Worm (Caenorhabditis elegans) whole organism, young adult: ENCODE data around the gene F01F1.11.

Experiments
- F39B2.1 ChIP-seq: fragments of 200-800 bp; sonication (Bioruptor generic); IDR thresholded peaks from 2 replicates; pipeline ENCODE4 v1.3.6; 2022; ENCODE audit warnings: missing genetic modification reagents, missing genetic modification characterization, missing compliant biosample characterization
- F55B11.4 ChIP-seq: sonication (generic microtip); optimal IDR thresholded peaks from 2 replicates; lab custom pipeline; 2016; ENCODE audit warnings: missing compliant biosample characterization, missing genetic modification characterization, borderline replicate concordance; ENCODE audit not compliant: insufficient read depth
- K12H6.12 ChIP-seq: fragments of 200-800 bp; sonication (Bioruptor generic); optimal IDR thresholded peaks from 2 replicates; lab custom pipeline; 2018; ENCODE audit warnings: mild to moderate bottlenecking, missing genetic modification characterization, missing compliant biosample characterization
- Y53G8AR.9 ChIP-seq: fragments of 200-800 bp; sonication (Bioruptor generic); conservative IDR thresholded peaks from 2 replicates; pipeline ENCODE4 v1.3.6; 2022; ENCODE audit warnings: missing genetic modification reagents, missing genetic modification characterization, missing compliant biosample characterization
- Y95B8A.8 ChIP-seq: fragments of 200-800 bp; sonication (Bioruptor generic); IDR thresholded peaks from 2 replicates; pipeline ENCODE4 v1.3.6; 2022; ENCODE audit warnings: missing genetic modification reagents, missing genetic modification characterization, missing compliant biosample characterization
- ZK185.1 ChIP-seq: sonication (generic microtip); optimal IDR thresholded peaks from 2 replicates; lab custom pipeline; 2016; ENCODE audit warnings: mild to moderate bottlenecking, missing genetic modification characterization, missing compliant biosample characterization; ENCODE audit not compliant: poor library complexity, severe bottlenecking
- akir-1 ChIP-seq: fragments of 200-800 bp; sonication (Bioruptor generic); optimal IDR thresholded peaks from 2 replicates; lab custom pipeline; 2018; ENCODE audit warnings: mild to moderate bottlenecking, missing genetic modification characterization, moderate library complexity, missing compliant biosample characterization
- ama-1 ChIP-seq, 3 experiments: fragments of 150-350 bp in 1 of 3; sonication (generic microtip) in 2 of 3; optimal IDR thresholded peaks; 2 replicates each; lab custom pipeline; 2014 to 2018; ENCODE audit warnings: missing biosample characterization in 2 of 3, missing genetic modification characterization in 2 of 3, missing genetic modification reagents in 2 of 3
- athp-1 ChIP-seq: sonication (generic microtip); optimal IDR thresholded peaks from 2 replicates; lab custom pipeline; 2017; ENCODE audit warnings: mild to moderate bottlenecking, missing genetic modification characterization, missing compliant biosample characterization
- attf-3 ChIP-seq: fragments of 200-800 bp; sonication (Bioruptor generic); conservative IDR thresholded peaks from 2 replicates; pipeline ENCODE4 v1.3.6; 2022; ENCODE audit warnings: missing genetic modification reagents, missing genetic modification characterization, missing compliant biosample characterization
- attf-5 ChIP-seq: fragments of 200-800 bp; sonication (Bioruptor generic); optimal IDR thresholded peaks from 2 replicates; lab custom pipeline; 2018; ENCODE audit warnings: mild to moderate bottlenecking, missing genetic modification characterization, missing compliant biosample characterization
- attf-6 ChIP-seq: fragments of 200-800 bp; sonication (Bioruptor generic); IDR thresholded peaks from 2 replicates; pipeline ENCODE4 v1.3.6; 2022; ENCODE audit warnings: missing genetic modification reagents, missing genetic modification characterization, missing compliant biosample characterization
- bed-2 ChIP-seq: fragments of 200-800 bp; sonication (Bioruptor generic); IDR thresholded peaks from 2 replicates; pipeline ENCODE4 v1.3.6; 2022; ENCODE audit warnings: missing genetic modification reagents, missing genetic modification characterization, missing compliant biosample characterization
- cebp-2 ChIP-seq: fragments of 200-800 bp; sonication (Bioruptor generic); IDR thresholded peaks from 2 replicates; pipeline ENCODE4 v1.3.6; 2022; ENCODE audit warnings: missing genetic modification characterization, missing compliant biosample characterization
- ceh-58 ChIP-seq: fragments of 200-800 bp; sonication (Bioruptor generic); IDR thresholded peaks from 2 replicates; pipeline ENCODE4 v1.3.6; 2022; ENCODE audit warnings: missing genetic modification characterization, missing compliant biosample characterization
- chd-7 ChIP-seq: sonication (generic microtip); optimal IDR thresholded peaks from 2 replicates; lab custom pipeline; 2016; ENCODE audit warnings: mild to moderate bottlenecking, missing genetic modification characterization, moderate library complexity, missing compliant biosample characterization
- dox-1 ChIP-seq: fragments of 200-800 bp; sonication (Bioruptor generic); IDR thresholded peaks from 2 replicates; pipeline ENCODE4 v1.3.6; 2022; ENCODE audit warnings: missing genetic modification reagents, missing genetic modification characterization, missing compliant biosample characterization
- dpl-1 ChIP-seq: fragments of 150-350 bp; optimal IDR thresholded peaks from 2 replicates; lab custom pipeline; 2014; ENCODE audit warnings: missing biosample characterization, missing genetic modification reagents, missing genetic modification characterization
- efl-1 ChIP-seq: fragments of 150-350 bp; optimal IDR thresholded peaks from 2 replicates; lab custom pipeline; 2014; ENCODE audit warnings: missing biosample characterization, missing genetic modification reagents, missing genetic modification characterization
- egrh-3 ChIP-seq: fragments of 200-800 bp; sonication (Bioruptor generic); IDR thresholded peaks from 2 replicates; pipeline ENCODE4 v1.3.6; 2022; ENCODE audit warnings: missing genetic modification reagents, missing genetic modification characterization, missing compliant biosample characterization
- ekl-4 ChIP-seq: fragments of 200-800 bp; sonication (Bioruptor generic); IDR thresholded peaks from 2 replicates; pipeline ENCODE4 v1.3.6; 2022; ENCODE audit warnings: missing genetic modification reagents, missing genetic modification characterization, missing compliant biosample characterization
- ets-4 ChIP-seq: fragments of 200-800 bp; sonication (Bioruptor generic); optimal IDR thresholded peaks from 2 replicates; lab custom pipeline; 2018; ENCODE audit warnings: mild to moderate bottlenecking, missing genetic modification characterization, missing compliant biosample characterization
- hmg-1.2 ChIP-seq: fragments of 200-800 bp; sonication (Bioruptor generic); IDR thresholded peaks from 2 replicates; pipeline ENCODE4 v1.3.6; 2022; ENCODE audit warnings: missing genetic modification reagents, missing genetic modification characterization, missing compliant biosample characterization
- hmg-20 ChIP-seq: fragments of 200-800 bp; sonication (Bioruptor generic); IDR thresholded peaks from 2 replicates; pipeline ENCODE4 v1.3.6; 2022; ENCODE audit warnings: missing genetic modification reagents, missing genetic modification characterization, missing compliant biosample characterization
- hsf-1 ChIP-seq: fragments of 200-800 bp; sonication (Bioruptor generic); IDR thresholded peaks from 2 replicates; pipeline ENCODE4 v1.3.6; 2022; ENCODE audit warnings: missing genetic modification reagents, missing genetic modification characterization, missing compliant biosample characterization
- lag-1 ChIP-seq: fragments of 200-800 bp; sonication (Bioruptor generic); IDR thresholded peaks from 2 replicates; pipeline ENCODE4 v1.3.6; 2022; ENCODE audit warnings: missing genetic modification reagents, missing genetic modification characterization, missing compliant biosample characterization
- let-607 ChIP-seq, 2 experiments: fragments of 200-800 bp in 1 of 2; sonication (Bioruptor generic) in 1 of 2; sonication (generic microtip) in 1 of 2; optimal IDR thresholded peaks; 2 replicates each; lab custom pipeline; 2016 to 2018; ENCODE audit warnings: mild to moderate bottlenecking in 2 of 2, missing compliant biosample characterization in 2 of 2, missing genetic modification characterization in 2 of 2, moderate library complexity in 2 of 2, missing genotype in 1 of 2
- lsl-1 ChIP-seq: fragments of 200-800 bp; sonication (Bioruptor generic); optimal IDR thresholded peaks from 2 replicates; lab custom pipeline; 2018; ENCODE audit warnings: mild to moderate bottlenecking, missing genetic modification characterization, moderate library complexity, missing compliant biosample characterization
- madf-10 ChIP-seq: sonication (generic microtip); optimal IDR thresholded peaks from 2 replicates; lab custom pipeline; 2016; ENCODE audit warnings: mild to moderate bottlenecking, missing genetic modification characterization, missing compliant biosample characterization
- mcd-1 ChIP-seq: fragments of 200-800 bp; sonication (Bioruptor generic); IDR thresholded peaks from 2 replicates; pipeline ENCODE4 v1.3.6; 2022; ENCODE audit warnings: missing genetic modification reagents, missing genetic modification characterization, missing compliant biosample characterization
- mel-28 ChIP-seq: sonication (generic microtip); optimal IDR thresholded peaks from 2 replicates; lab custom pipeline; 2016; ENCODE audit warnings: borderline replicate concordance, mild to moderate bottlenecking, missing genetic modification characterization, missing compliant biosample characterization
- nhr-80 ChIP-seq: sonication (generic microtip); optimal IDR thresholded peaks from 2 replicates; lab custom pipeline; 2016; ENCODE audit warnings: missing genetic modification characterization, missing compliant biosample characterization
- pbrm-1 ChIP-seq: fragments of 200-800 bp; sonication (Bioruptor generic); IDR thresholded peaks from 2 replicates; pipeline ENCODE4 v1.3.6; 2022; ENCODE audit warnings: missing genetic modification reagents, missing genetic modification characterization, missing compliant biosample characterization
- rec-8 ChIP-seq, 2 experiments: sonication (generic microtip); optimal IDR thresholded peaks; 2 replicates each; lab custom pipeline; 2016; ENCODE audit warnings: mild to moderate bottlenecking in 2 of 2, missing genetic modification characterization in 2 of 2, missing genetic modification reagents in 2 of 2, missing genotype in 2 of 2, missing biosample characterization in 1 of 2, missing compliant biosample characterization in 1 of 2, moderate library complexity in 1 of 2
- sea-2 ChIP-seq: fragments of 200-800 bp; sonication (Bioruptor generic); IDR thresholded peaks from 2 replicates; pipeline ENCODE4 v1.3.6; 2022; ENCODE audit warnings: missing genetic modification characterization, missing compliant biosample characterization
- snpc-4 ChIP-seq, 5 experiments: fragments of 150-350 bp in 1 of 5; sonication (generic microtip) in 4 of 5; optimal IDR thresholded peaks; 2 replicates each; lab custom pipeline; 2014 to 2018; ENCODE audit warnings: missing genetic modification characterization in 5 of 5, missing biosample characterization in 3 of 5, antibody characterized with exemption in 2 of 5, mild to moderate bottlenecking in 2 of 5, missing compliant biosample characterization in 2 of 5, missing genotype in 2 of 5, moderate library complexity in 2 of 5, missing genetic modification reagents in 1 of 5
- sptf-2 ChIP-seq: fragments of 200-800 bp; sonication (Bioruptor generic); optimal IDR thresholded peaks from 2 replicates; lab custom pipeline; 2018; ENCODE audit warnings: mild to moderate bottlenecking, missing genetic modification characterization, missing compliant biosample characterization
- zfh-2 ChIP-seq: fragments of 200-800 bp; sonication (Bioruptor generic); conservative IDR thresholded peaks from 2 replicates; pipeline ENCODE4 v1.3.6; 2022; ENCODE audit warnings: missing genetic modification reagents, missing genetic modification characterization, missing compliant biosample characterization
- ztf-18 ChIP-seq: sonication (generic microtip); optimal IDR thresholded peaks from 2 replicates; lab custom pipeline; 2016; ENCODE audit warnings: missing genotype, mild to moderate bottlenecking, missing genetic modification characterization, missing compliant biosample characterization
- ztf-22 ChIP-seq: fragments of 200-800 bp; sonication (Bioruptor generic); optimal IDR thresholded peaks from 2 replicates; lab custom pipeline; 2018; ENCODE audit warnings: mild to moderate bottlenecking, missing genetic modification characterization, moderate library complexity, missing compliant biosample characterization
- ztf-26 ChIP-seq: sonication (generic microtip); optimal IDR thresholded peaks from 2 replicates; lab custom pipeline; 2017; ENCODE audit warnings: missing genetic modification characterization, missing compliant biosample characterization
- ztf-28 ChIP-seq: fragments of 200-800 bp; sonication (Bioruptor generic); IDR thresholded peaks from 2 replicates; pipeline ENCODE4 v1.3.6; 2022; ENCODE audit warnings: missing genetic modification reagents, missing genetic modification characterization, missing compliant biosample characterization

The F01F1.11 gene

DNA sequence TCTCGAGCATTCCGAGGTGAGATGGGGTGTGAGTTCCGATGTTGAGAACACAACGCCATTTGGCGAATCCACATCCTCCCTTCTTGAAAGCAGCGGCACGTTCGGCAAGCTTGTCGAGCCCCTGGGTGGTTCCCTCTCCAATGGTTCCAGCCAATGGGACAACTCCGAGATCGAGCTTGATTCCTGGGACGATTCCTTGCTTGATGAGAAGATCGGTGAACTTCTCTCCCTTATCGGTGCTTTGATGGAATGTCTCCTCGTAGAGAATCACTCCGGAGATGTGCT, 3.7 kb upstream of the F01F1.11 start:
- TF ChIP-seq ztf-18: no peak
- TF ChIP-seq hsf-1 (GFP tag; lab: Robert Waterston, UW): 0 out of 2 replicates have a peak, but pooled peaks have one; percentile 38
- TF ChIP-seq ets-4 (GFP tag; lab: Kevin White, UChicago): no peak
- peak; percentile 21; the same call in 1 of the 2 replicates for TF ChIP-seq dox-1 (GFP tag; lab: Robert Waterston, UW)
- peak; percentile 61; the same call in 1 of the 2 replicates for TF ChIP-seq zfh-2 (GFP tag; lab: Robert Waterston, UW)
- 0 out of 2 replicates have a peak, but pooled peaks have one; percentile 24 for TF ChIP-seq Y53G8AR.9 (GFP tag; lab: Robert Waterston, UW)
- TF ChIP-seq ztf-28 (GFP tag; lab: Robert Waterston, UW): 0 out of 2 replicates have a peak, but pooled peaks have one; percentile 41
- peak; percentile 4 for TF ChIP-seq ztf-26 (tag; lab: Kevin White, UChicago)

DNA sequence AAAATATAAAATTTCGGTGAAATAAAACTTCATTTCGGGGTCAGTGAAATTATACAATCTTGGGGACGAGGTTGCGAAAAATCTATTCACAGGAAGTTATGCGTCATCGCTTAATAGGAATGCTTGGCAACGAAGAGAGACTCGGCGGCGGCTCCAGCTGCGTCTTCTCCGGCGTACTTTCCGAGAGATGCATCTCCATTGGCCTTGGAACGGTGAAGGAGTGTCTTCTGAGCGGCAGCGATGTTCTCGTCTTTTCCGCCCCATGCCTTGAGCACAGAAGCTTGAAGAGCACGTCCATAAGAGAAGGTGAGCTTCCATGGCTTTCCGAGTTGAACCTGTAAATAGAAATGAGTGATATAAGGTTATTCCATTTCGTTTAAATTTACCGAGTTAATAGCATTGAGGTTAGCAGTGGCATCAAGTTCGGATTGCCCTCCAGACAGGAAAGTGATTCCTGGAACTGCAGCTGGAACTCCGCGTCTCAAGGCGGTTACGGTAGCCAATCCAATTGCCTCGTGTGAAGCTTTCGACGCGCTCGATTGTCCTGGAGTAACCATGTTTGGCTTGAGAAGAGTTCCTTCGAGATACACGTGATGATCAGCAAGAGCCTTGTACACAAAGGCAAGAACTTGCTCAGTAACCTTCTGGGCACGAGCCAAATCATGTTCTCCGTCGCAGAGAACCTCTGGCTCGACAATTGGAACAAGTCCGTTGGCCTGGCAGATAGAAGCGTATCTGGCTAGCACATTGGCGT, 3.2 kb upstream of the F01F1.11 start:
- TF ChIP-seq ekl-4 (GFP tag; lab: Robert Waterston, UW) (0 out of 2 replicates have a peak, but pooled peaks have one; percentile 10), zfh-2 (GFP tag; lab: Robert Waterston, UW) (peak; percentile 54; the same call in 1 of the 2 replicates), pbrm-1 (GFP tag; lab: Robert Waterston, UW) (0 out of 2 replicates have a peak, but pooled peaks have one; percentile 4), ets-4 (GFP tag; lab: Kevin White, UChicago) (no peak), egrh-3 (GFP tag; lab: Robert Waterston, UW) (peak; percentile 28; the same call in 1 of the 2 replicates), ama-1 (optimal IDR thresholded peaks at IDR 0.05; lab: Kevin White, UChicago) (peak; percentile 51), ama-1 (GFP tag; optimal IDR thresholded peaks at IDR 0.05; lab: Kevin White, UChicago) (no peak), rec-8 (tag; optimal IDR thresholded peaks at IDR 0.05; lab: Kevin White, UChicago) (no peak)

DNA sequence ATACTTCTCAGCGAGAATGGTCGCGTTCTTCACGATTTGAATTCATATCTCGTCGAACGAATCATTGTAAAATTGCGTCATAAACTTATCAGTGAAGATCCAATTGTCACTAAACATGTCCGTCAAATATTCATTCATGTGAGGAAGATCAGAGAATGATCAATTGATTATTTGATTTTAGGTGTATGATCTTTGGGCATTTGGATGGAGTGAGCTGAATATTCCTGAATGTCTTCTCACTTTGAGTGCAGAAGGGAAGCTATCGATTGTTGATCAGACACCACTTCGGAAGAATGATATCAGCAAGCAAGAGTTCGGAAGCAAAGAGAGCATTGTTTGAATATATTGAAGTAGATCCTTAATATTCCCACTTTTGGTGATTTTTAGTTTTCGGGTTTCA, 2.6 kb upstream of the F01F1.11 start:
- TF ChIP-seq efl-1 (GFP tag; lab: Kevin White, UChicago): no peak
- TF ChIP-seq athp-1 (tag; lab: Kevin White, UChicago): no peak
- no peak for TF ChIP-seq attf-6 (GFP tag; lab: Robert Waterston, UW)
- TF ChIP-seq nhr-80 (tag; lab: Kevin White, UChicago): peak; percentile 67
- no peak for TF ChIP-seq hmg-20 (GFP tag; lab: Robert Waterston, UW)
- TF ChIP-seq ceh-58 (GFP tag; lab: Robert Waterston, UW): no peak
- TF ChIP-seq bed-2 (GFP tag; lab: Robert Waterston, UW): no peak
- no peak for TF ChIP-seq attf-5 (GFP tag; lab: Kevin White, UChicago)
- no peak for TF ChIP-seq chd-7 (tag; lab: Kevin White, UChicago)
- no peak for TF ChIP-seq K12H6.12 (tag; lab: Kevin White, UChicago)
- no peak; the same call in 1 of the 2 replicates for TF ChIP-seq cebp-2 (GFP tag; lab: Robert Waterston, UW)
- TF ChIP-seq ztf-22 (GFP tag; lab: Kevin White, UChicago): no peak
- TF ChIP-seq attf-3 (GFP tag; lab: Robert Waterston, UW): no peak
- no peak for TF ChIP-seq sea-2
- no peak for TF ChIP-seq akir-1 (GFP tag; lab: Kevin White, UChicago)
- no peak for TF ChIP-seq lsl-1 (GFP tag; lab: Kevin White, UChicago)
- TF ChIP-seq ZK185.1 (tag; lab: Kevin White, UChicago): peak; percentile 42
- TF ChIP-seq snpc-4 (GFP tag; optimal IDR thresholded peaks at IDR 0.05; lab: Kevin White, UChicago): no peak
- no peak for TF ChIP-seq snpc-4 (tag; optimal IDR thresholded peaks at IDR 0.05; lab: Kevin White, UChicago)
- TF ChIP-seq mel-28 (tag; lab: Kevin White, UChicago): no peak
- no peak for TF ChIP-seq F39B2.1 (GFP tag; lab: Robert Waterston, UW)
- TF ChIP-seq F55B11.4: no peak
- no peak for TF ChIP-seq mcd-1
- TF ChIP-seq Y53G8AR.9 (GFP tag; lab: Robert Waterston, UW): peak; percentile 74
- TF ChIP-seq madf-10 (tag; lab: Kevin White, UChicago): peak; percentile 38
- TF ChIP-seq lag-1: no peak
- TF ChIP-seq ztf-26 (tag; lab: Kevin White, UChicago): no peak
- TF ChIP-seq sptf-2 (GFP tag; lab: Kevin White, UChicago): no peak
- peak in 1 of 2 experiments; percentile 58 for TF ChIP-seq let-607 (tag; optimal IDR thresholded peaks at IDR 0.05; lab: Kevin White, UChicago)
- no peak for TF ChIP-seq dpl-1 (GFP tag; lab: Kevin White, UChicago)
- TF ChIP-seq hmg-1.2 (GFP tag; lab: Robert Waterston, UW): no peak
- TF ChIP-seq Y95B8A.8 (GFP tag; lab: Robert Waterston, UW): no peak
